Worm (Caenorhabditis elegans): ENCODE data around the gene H23L24.1.
A peak's percentile ranks its signal among the peaks of the same experiment; 100 is the strongest.

The H23L24.1 gene

ce11 chrIV:8737787-8738186 lies 19.5 kb downstream of the H23L24.1 start, which contains the start of gene F21D5.4:
Gene F21D5.4, plus strand, starts transcription at chrIV:8738087.
- TF ChIP-seq ztf-29 (GFP tag; IDR thresholded peaks at IDR 0.05): no peak
- TF ChIP-seq med-1 (GFP tag; optimal IDR thresholded peaks at IDR 0.05; ENCODE audit: insufficient read depth): no peak
- TF ChIP-seq klf-2 (GFP tag; conservative IDR thresholded peaks at IDR 0.05): no peak

- TF ChIP-seq tab-1 (GFP tag; IDR thresholded peaks at IDR 0.05) (no peak), ztf-29 (GFP tag; IDR thresholded peaks at IDR 0.05) (no peak), ref-1 (GFP tag; conservative IDR thresholded peaks at IDR 0.05) (no peak), cog-1 (tag; optimal IDR thresholded peaks at IDR 0.05) (no peak), ztf-23 (GFP tag; IDR thresholded peaks at IDR 0.05) (no peak), flt-1 (GFP tag; IDR thresholded peaks at IDR 0.05) (no peak), med-1 (GFP tag; optimal IDR thresholded peaks at IDR 0.05; ENCODE audit: insufficient read depth) (no peak), klf-2 (GFP tag; conservative IDR thresholded peaks at IDR 0.05) (no peak)
These were observed 21.0 kb downstream of the H23L24.1 start, which contains the start of gene F21D5.5 for ce11 chrIV:8739294-8739693. Gene F21D5.5, minus strand, starts transcription at chrIV:8739394.

DNA sequence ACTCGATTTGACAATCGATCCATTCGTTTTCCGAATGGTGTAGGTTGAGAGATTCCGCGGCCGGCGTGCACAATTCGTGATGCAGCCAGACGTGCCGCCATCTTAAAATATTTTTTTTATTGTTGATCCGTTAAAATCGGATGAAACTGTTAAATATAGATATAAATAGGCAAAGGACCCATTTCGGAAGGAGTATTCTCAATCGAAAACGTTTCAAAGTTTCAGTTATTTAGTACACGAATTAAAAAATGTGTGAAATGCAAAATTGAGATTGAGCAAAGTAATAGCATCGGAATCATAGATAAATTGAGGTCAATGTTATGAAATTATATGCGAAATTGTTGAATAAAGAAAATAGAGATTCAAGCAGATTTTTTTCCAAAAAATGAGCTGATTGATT lies 21.7 kb downstream of the H23L24.1 start, which contains the start of gene mrps-33:
Gene mrps-33 (minus strand): TSS at position 101 of the 400 bp plus-strand sequence.
- TF ChIP-seq ref-1 (GFP tag; conservative IDR thresholded peaks at IDR 0.05) (no peak), klf-2 (GFP tag; conservative IDR thresholded peaks at IDR 0.05) (no peak), tab-1 (GFP tag; IDR thresholded peaks at IDR 0.05) (no peak), flt-1 (GFP tag; IDR thresholded peaks at IDR 0.05) (no peak), T22C8.4 (GFP tag; IDR thresholded peaks at IDR 0.05) (no peak), ztf-23 (GFP tag; IDR thresholded peaks at IDR 0.05) (no peak), cog-1 (tag; optimal IDR thresholded peaks at IDR 0.05) (no peak), med-1 (GFP tag; optimal IDR thresholded peaks at IDR 0.05; ENCODE audit: insufficient read depth) (no peak), ztf-29 (GFP tag; IDR thresholded peaks at IDR 0.05) (no peak)

ce11 chrIV:8740952-8741438 lies 22.7 kb downstream of the H23L24.1 start, which contains the start of gene F21D5.6:
Gene F21D5.6, minus strand, starts transcription at chrIV:8741388.
- TF ChIP-seq med-1 (GFP tag; optimal IDR thresholded peaks at IDR 0.05; ENCODE audit: insufficient read depth) (no peak), cog-1 (tag; optimal IDR thresholded peaks at IDR 0.05) (no peak), flt-1 (GFP tag; IDR thresholded peaks at IDR 0.05) (0 out of 2 replicates have a peak, but pooled peaks have one; percentile 33)

DNA sequence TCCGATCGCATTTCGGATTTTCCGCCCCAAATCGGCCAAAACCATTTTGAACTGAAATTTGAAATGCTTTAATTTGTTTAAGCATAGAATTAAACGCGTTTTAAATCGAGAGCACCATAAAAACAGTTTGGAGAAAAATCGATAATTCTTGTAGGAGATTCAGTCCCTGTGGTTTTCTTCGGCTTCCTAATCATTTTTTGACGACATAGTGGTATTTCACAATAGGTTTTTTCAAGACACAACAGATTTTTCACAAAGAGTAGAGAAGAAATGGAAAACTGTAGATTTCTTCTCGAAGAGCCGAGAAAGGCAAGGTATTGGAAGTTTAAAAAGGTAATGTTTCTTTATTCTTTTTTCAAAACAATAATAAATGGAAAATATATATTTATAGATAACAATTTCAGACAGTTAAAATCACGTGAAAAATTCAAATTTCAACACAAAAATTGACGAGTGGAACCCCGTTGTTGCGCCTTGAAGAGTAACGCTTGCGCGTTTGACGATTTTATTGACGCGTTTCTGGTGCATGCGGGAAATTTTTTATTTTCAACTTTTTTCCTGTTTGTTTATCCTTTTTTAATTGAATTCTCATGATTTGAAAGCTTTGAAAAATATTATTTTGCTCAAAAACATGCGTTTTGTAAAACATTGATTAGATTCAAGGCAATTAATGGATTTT lies 25.5 kb downstream of the H23L24.1 start, which contains the start of gene F21D5.7:
Gene F21D5.7 (minus strand): TSS at position 51 of the 679 bp plus-strand sequence.
- TF ChIP-seq ref-1 (GFP tag; conservative IDR thresholded peaks at IDR 0.05) (no peak), flt-1 (GFP tag; IDR thresholded peaks at IDR 0.05) (no peak), ztf-23 (GFP tag; IDR thresholded peaks at IDR 0.05) (no peak), tab-1 (GFP tag; IDR thresholded peaks at IDR 0.05) (no peak), T22C8.4 (GFP tag; IDR thresholded peaks at IDR 0.05) (0 out of 2 replicates have a peak, but pooled peaks have one; percentile 34)

DNA sequence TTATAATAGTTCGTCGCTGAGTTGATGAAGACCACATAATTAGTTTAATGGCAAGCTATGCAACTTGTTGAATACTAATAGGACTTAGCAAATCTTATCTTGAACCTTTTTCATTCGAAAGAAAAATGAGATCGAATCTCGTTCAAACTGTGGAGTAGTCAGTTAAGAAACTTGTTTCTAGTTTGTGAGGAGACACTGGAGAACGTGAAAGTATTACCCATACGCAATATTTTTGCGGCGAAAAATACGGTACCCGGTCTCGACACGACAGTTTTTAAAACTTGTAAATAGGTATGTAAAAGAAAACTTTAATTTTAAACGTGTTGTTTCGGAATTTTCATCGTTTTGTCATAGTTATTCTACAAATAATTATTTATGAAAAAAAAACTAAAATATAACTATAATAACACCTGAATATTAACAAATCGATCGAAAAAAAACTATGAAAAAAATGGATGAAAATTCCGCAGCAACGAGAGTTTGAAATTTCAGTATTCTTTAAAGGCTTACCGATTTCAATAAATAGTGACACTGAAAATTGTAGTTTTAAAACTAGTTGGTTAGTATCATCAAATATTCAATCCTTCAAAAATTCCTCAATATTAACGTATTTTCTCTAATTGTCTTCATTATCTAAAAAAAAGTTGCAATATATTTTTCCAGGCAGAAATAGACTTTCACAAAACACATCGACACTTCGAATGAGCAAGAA lies 27.5 kb downstream of the H23L24.1 start, which contains the start of the genes F20C5.7 and parg-1:
Gene F20C5.7 (minus strand): TSS at position 101 of the 712 bp plus-strand sequence.
Gene parg-1 (plus strand): TSS at position 662 of the 712 bp plus-strand sequence.
- TF ChIP-seq flt-1 (GFP tag; IDR thresholded peaks at IDR 0.05): no peak
- no peak for TF ChIP-seq ref-1 (GFP tag; conservative IDR thresholded peaks at IDR 0.05)

ce11 chrIV:8748967-8749366 lies 30.7 kb downstream of the H23L24.1 start:
- TF ChIP-seq ztf-23 (GFP tag; IDR thresholded peaks at IDR 0.05) (no peak), T22C8.4 (GFP tag; IDR thresholded peaks at IDR 0.05) (no peak), ztf-29 (GFP tag; IDR thresholded peaks at IDR 0.05) (no peak), tab-1 (GFP tag; IDR thresholded peaks at IDR 0.05) (no peak), cog-1 (tag; optimal IDR thresholded peaks at IDR 0.05) (no peak), klf-2 (GFP tag; conservative IDR thresholded peaks at IDR 0.05) (no peak), flt-1 (GFP tag; IDR thresholded peaks at IDR 0.05) (no peak), ref-1 (GFP tag; conservative IDR thresholded peaks at IDR 0.05) (no peak), med-1 (GFP tag; optimal IDR thresholded peaks at IDR 0.05; ENCODE audit: insufficient read depth) (no peak)

- TF ChIP-seq med-1 (GFP tag; optimal IDR thresholded peaks at IDR 0.05; ENCODE audit: insufficient read depth): no peak
- no peak for TF ChIP-seq tab-1 (GFP tag; IDR thresholded peaks at IDR 0.05)
- TF ChIP-seq klf-2 (GFP tag; conservative IDR thresholded peaks at IDR 0.05): no peak
- no peak for TF ChIP-seq T22C8.4 (GFP tag; IDR thresholded peaks at IDR 0.05)
- no peak for TF ChIP-seq ref-1 (GFP tag; conservative IDR thresholded peaks at IDR 0.05)
- no peak for TF ChIP-seq ztf-29 (GFP tag; IDR thresholded peaks at IDR 0.05)
- no peak for TF ChIP-seq flt-1 (GFP tag; IDR thresholded peaks at IDR 0.05)
- TF ChIP-seq ztf-23 (GFP tag; IDR thresholded peaks at IDR 0.05): no peak
- TF ChIP-seq cog-1 (tag; optimal IDR thresholded peaks at IDR 0.05): no peak
These were observed 34.2 kb downstream of the H23L24.1 start for ce11 chrIV:8752492-8752891.

DNA sequence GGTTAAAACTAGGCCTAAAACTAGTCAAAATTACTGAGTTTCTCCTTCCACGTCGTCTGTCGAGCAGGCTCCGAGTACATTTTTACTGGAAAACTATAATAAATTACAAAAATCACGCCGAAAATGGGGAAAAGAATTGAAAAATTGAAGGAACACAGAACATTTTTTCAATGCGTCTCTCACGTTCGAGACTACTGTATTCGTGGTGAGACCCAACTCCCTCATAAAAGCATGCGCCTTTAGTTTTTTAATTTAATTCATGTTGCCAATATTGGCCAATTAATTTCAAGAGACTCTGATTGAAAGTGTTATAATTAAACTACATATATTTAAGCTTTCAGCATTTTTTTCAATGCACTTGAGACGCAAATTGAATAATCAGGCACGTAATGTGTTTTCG lies 35.9 kb downstream of the H23L24.1 start:
- TF ChIP-seq T22C8.4 (GFP tag; IDR thresholded peaks at IDR 0.05): no peak
- no peak for TF ChIP-seq ztf-29 (GFP tag; IDR thresholded peaks at IDR 0.05)
- TF ChIP-seq klf-2 (GFP tag; conservative IDR thresholded peaks at IDR 0.05): no peak
- no peak for TF ChIP-seq tab-1 (GFP tag; IDR thresholded peaks at IDR 0.05)
- no peak for TF ChIP-seq med-1 (GFP tag; optimal IDR thresholded peaks at IDR 0.05; ENCODE audit: insufficient read depth)
- no peak for TF ChIP-seq cog-1 (tag; optimal IDR thresholded peaks at IDR 0.05)

DNA sequence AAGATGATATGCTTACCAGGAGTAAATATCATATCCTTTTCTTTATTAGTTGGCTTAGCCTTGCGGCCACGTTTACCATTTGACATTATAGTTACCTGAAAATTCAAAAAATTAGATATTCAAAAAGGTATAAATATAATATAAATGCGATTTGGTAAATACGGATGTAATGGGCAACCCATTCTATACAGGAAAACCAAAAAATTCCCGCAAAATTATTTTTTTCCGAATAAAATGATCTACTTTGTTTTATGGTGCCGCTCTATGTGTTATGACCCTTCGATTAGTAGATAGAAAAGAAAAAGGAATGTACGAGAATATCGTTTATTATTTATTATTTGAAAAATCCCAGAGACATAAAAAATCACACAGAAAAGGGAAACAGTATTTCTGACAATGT lies 36.5 kb downstream of the H23L24.1 start, which contains the start of gene elli-1:
Gene elli-1 (minus strand): TSS at position 101 of the 400 bp plus-strand sequence.
- TF ChIP-seq T22C8.4 (GFP tag; IDR thresholded peaks at IDR 0.05) (no peak), tab-1 (GFP tag; IDR thresholded peaks at IDR 0.05) (no peak), cog-1 (tag; optimal IDR thresholded peaks at IDR 0.05) (no peak), ref-1 (GFP tag; conservative IDR thresholded peaks at IDR 0.05) (no peak), ztf-23 (GFP tag; IDR thresholded peaks at IDR 0.05) (no peak), ztf-29 (GFP tag; IDR thresholded peaks at IDR 0.05) (no peak), med-1 (GFP tag; optimal IDR thresholded peaks at IDR 0.05; ENCODE audit: insufficient read depth) (no peak), klf-2 (GFP tag; conservative IDR thresholded peaks at IDR 0.05) (no peak), flt-1 (GFP tag; IDR thresholded peaks at IDR 0.05) (no peak)
